Worm (Caenorhabditis elegans) whole organism, midembryonic: ENCODE data around the gene lpr-4.

Source experiments
- T22C8.4 ChIP-seq: fragments of 200-800 bp; sonication (Bioruptor generic); IDR thresholded peaks from 2 replicates; pipeline ENCODE4 v1.3.6; 2022; ENCODE audit warnings: missing genetic modification characterization, missing compliant biosample characterization
- cog-1 ChIP-seq: sonication (generic microtip); optimal IDR thresholded peaks from 2 replicates; lab custom pipeline; 2016; ENCODE audit warnings: missing genetic modification characterization, missing compliant biosample characterization
- flt-1 ChIP-seq: fragments of 200-800 bp; sonication (Bioruptor generic); IDR thresholded peaks from 2 replicates; pipeline ENCODE4 v1.3.6; 2022; ENCODE audit warnings: missing genetic modification characterization, missing compliant biosample characterization
- klf-2 ChIP-seq: fragments of 200-800 bp; sonication (Bioruptor generic); conservative IDR thresholded peaks from 2 replicates; pipeline ENCODE4 v1.3.6; 2022; ENCODE audit warnings: missing genetic modification reagents, missing genetic modification characterization, missing compliant biosample characterization
- med-1 ChIP-seq: sonication (generic microtip); optimal IDR thresholded peaks from 2 replicates; lab custom pipeline; 2017; ENCODE audit warnings: missing genetic modification characterization, mild to moderate bottlenecking, missing compliant biosample characterization, antibody characterized with exemption, missing genetic modification reagents; ENCODE audit not compliant: insufficient read depth
- ref-1 ChIP-seq: fragments of 200-800 bp; sonication (Bioruptor generic); conservative IDR thresholded peaks from 2 replicates; pipeline ENCODE4 v1.3.6; 2022; ENCODE audit warnings: missing genetic modification reagents, missing genetic modification characterization, missing compliant biosample characterization
- tab-1 ChIP-seq: fragments of 200-800 bp; sonication (Bioruptor generic); IDR thresholded peaks from 2 replicates; pipeline ENCODE4 v1.3.6; 2022; ENCODE audit warnings: missing genetic modification characterization, missing compliant biosample characterization
- ztf-23 ChIP-seq: fragments of 200-800 bp; sonication (Bioruptor generic); IDR thresholded peaks from 2 replicates; pipeline ENCODE4 v1.3.6; 2022; ENCODE audit warnings: missing genetic modification reagents, missing genetic modification characterization, missing compliant biosample characterization
- ztf-29 ChIP-seq: fragments of 200-800 bp; sonication (Bioruptor generic); IDR thresholded peaks from 2 replicates; pipeline ENCODE4 v1.3.6; 2022; ENCODE audit warnings: missing genetic modification reagents, missing genetic modification characterization, missing compliant biosample characterization

ce11 chrX:11068334-11068733 is 3.4 kb downstream of the lpr-4 start, which contains the start of gene apt-9:
- no peak for TF ChIP-seq tab-1 (GFP tag; lab: Robert Waterston, UW)
- no peak for TF ChIP-seq T22C8.4 (GFP tag; lab: Robert Waterston, UW)
- no peak for TF ChIP-seq cog-1 (tag; lab: Kevin White, UChicago)
- TF ChIP-seq flt-1 (GFP tag; lab: Robert Waterston, UW): no peak
- TF ChIP-seq ztf-29 (GFP tag; lab: Robert Waterston, UW): no peak
- no peak for TF ChIP-seq klf-2 (GFP tag; lab: Robert Waterston, UW)
- no peak for TF ChIP-seq ztf-23
- no peak for TF ChIP-seq med-1 (GFP tag; lab: Kevin White, UChicago)
- no peak for TF ChIP-seq ref-1 (GFP tag; lab: Robert Waterston, UW)
